Fruit fly (Drosophila melanogaster) whole organism, embryonic: ENCODE measurements around the gene Nagk.

Experiments used
- Bgb ChIP-seq: fragments of 200-800 bp; sonication (Bioruptor generic); IDR thresholded peaks from 2 replicates; pipeline ENCODE4 v1.3.6; 2022; ENCODE audit warnings: missing biosample characterization, missing genetic modification characterization; ENCODE audit not compliant: partially characterized antibody
- CG10209 ChIP-seq: fragments of 200-800 bp; sonication (Bioruptor generic); optimal IDR thresholded peaks from 3 replicates; lab custom pipeline; 2017; ENCODE audit warnings: missing biosample characterization, mild to moderate bottlenecking, missing genetic modification characterization, missing genetic modification reagents
- CG12659 ChIP-seq: fragments of 200-800 bp; sonication (Bioruptor generic); optimal IDR thresholded peaks from 3 replicates; lab custom pipeline; 2017; ENCODE audit warnings: mild to moderate bottlenecking, missing biosample characterization, missing genetic modification reagents, missing genetic modification characterization
- CG14441 ChIP-seq: fragments of 200-800 bp; sonication (Bioruptor generic); IDR thresholded peaks from 2 replicates; pipeline ENCODE4 v1.3.6; 2022; ENCODE audit warnings: missing biosample characterization, missing genetic modification characterization
- CG14710 ChIP-seq: fragments of 200-800 bp; sonication (Bioruptor generic); optimal IDR thresholded peaks from 3 replicates; lab custom pipeline; 2019; ENCODE audit warnings: missing biosample characterization, mild to moderate bottlenecking, missing genetic modification characterization, moderate library complexity
- CG14860 ChIP-seq: fragments of 200-800 bp; sonication (Bioruptor generic); IDR thresholded peaks from 3 replicates; pipeline ENCODE4 v1.3.6; 2022; ENCODE audit warnings: missing biosample characterization, missing genetic modification characterization; ENCODE audit not compliant: partially characterized antibody
- CG15601 ChIP-seq: fragments of 200-800 bp; sonication (Bioruptor generic); optimal IDR thresholded peaks from 3 replicates; lab custom pipeline; 2019; ENCODE audit warnings: missing biosample characterization, mild to moderate bottlenecking, missing genetic modification characterization, moderate library complexity
- CG1792 ChIP-seq: fragments of 200-800 bp; sonication (Bioruptor generic); optimal IDR thresholded peaks from 2 replicates; lab custom pipeline; 2016; ENCODE audit warnings: missing biosample characterization, missing genetic modification characterization
- CG1832 ChIP-seq: fragments of 200-800 bp; sonication (Bioruptor generic); optimal IDR thresholded peaks from 2 replicates; lab custom pipeline; 2017; ENCODE audit warnings: missing biosample characterization, mild to moderate bottlenecking, missing genetic modification characterization, inconsistent platforms
- CG2116 ChIP-seq: fragments of 200-800 bp; sonication (Bioruptor generic); optimal IDR thresholded peaks from 3 replicates; lab custom pipeline; 2018; ENCODE audit warnings: missing biosample characterization, mild to moderate bottlenecking, missing genetic modification characterization
- CG2199 ChIP-seq: fragments of 200-800 bp; sonication (Bioruptor generic); IDR thresholded peaks from 3 replicates; pipeline ENCODE4 v1.3.6; 2022; ENCODE audit warnings: missing biosample characterization, missing genetic modification characterization
- CG32767 ChIP-seq: fragments of 200-800 bp; sonication (Bioruptor generic); IDR thresholded peaks from 2 replicates; pipeline ENCODE4 v1.3.6; 2022; ENCODE audit warnings: missing biosample characterization, missing genetic modification characterization
- CG34224 ChIP-seq: fragments of 200-800 bp; sonication (Bioruptor generic); IDR thresholded peaks from 3 replicates; pipeline ENCODE4 v1.3.6; 2022; ENCODE audit warnings: missing biosample characterization, missing genetic modification characterization; ENCODE audit not compliant: partially characterized antibody
- CG3838 ChIP-seq: fragments of 200-800 bp; sonication (Bioruptor generic); optimal IDR thresholded peaks from 3 replicates; lab custom pipeline; 2016; ENCODE audit warnings: missing biosample characterization, missing genetic modification characterization
- CG3847 ChIP-seq: fragments of 200-800 bp; sonication (Bioruptor generic); IDR thresholded peaks from 2 replicates; pipeline ENCODE4 v1.3.6; 2022; ENCODE audit warnings: missing biosample characterization, missing genetic modification characterization
- CG7963 ChIP-seq: fragments of 200-800 bp; sonication (Bioruptor generic); IDR thresholded peaks from 3 replicates; pipeline ENCODE4 v1.3.6; 2022; ENCODE audit warnings: missing biosample characterization, missing genetic modification characterization; ENCODE audit not compliant: partially characterized antibody
- CG8281 ChIP-seq: fragments of 200-800 bp; sonication (Bioruptor generic); optimal IDR thresholded peaks from 2 replicates; lab custom pipeline; 2018; ENCODE audit warnings: missing biosample characterization, mild to moderate bottlenecking, missing genetic modification characterization, moderate library complexity
- CG9932 ChIP-seq: fragments of 200-800 bp; sonication (Bioruptor generic); IDR thresholded peaks from 2 replicates; pipeline ENCODE4 v1.3.6; 2022; ENCODE audit warnings: missing biosample characterization, missing genetic modification characterization
- D ChIP-seq, 2 experiments: fragments of 200-800 bp in 1 of 2; fragments of >200 bp in 1 of 2; sonication (Bioruptor generic) in 1 of 2; optimal IDR thresholded peaks; 2 replicates in 1 of 2; 3 replicates in 1 of 2; lab custom pipeline; 2017; ENCODE audit warnings: mild to moderate bottlenecking in 1 of 2, missing biosample characterization in 1 of 2, missing genetic modification characterization in 1 of 2, missing genetic modification reagents in 1 of 2
- Deaf1 ChIP-seq: fragments of 200-800 bp; optimal IDR thresholded peaks from 3 replicates; lab custom pipeline; 2019; ENCODE audit warnings: missing biosample characterization, mild to moderate bottlenecking, missing genetic modification characterization, moderate library complexity
- Doc3 ChIP-seq: fragments of 200-800 bp; sonication (Bioruptor generic); IDR thresholded peaks from 3 replicates; pipeline ENCODE4 v1.3.6; 2022; ENCODE audit warnings: missing biosample characterization, missing genetic modification characterization; ENCODE audit not compliant: partially characterized antibody
- Dref ChIP-seq: fragments of 200-800 bp; sonication (Bioruptor generic); IDR thresholded peaks from 2 replicates; pipeline ENCODE4 v1.3.6; 2022; ENCODE audit warnings: missing biosample characterization, missing genetic modification characterization
- E2f2 ChIP-seq: fragments of 200-800 bp; sonication (Bioruptor generic); IDR thresholded peaks from 2 replicates; pipeline ENCODE4 v1.3.6; 2022; ENCODE audit warnings: missing biosample characterization, missing genetic modification characterization
- H15 ChIP-seq: fragments of 200-800 bp; sonication (Bioruptor generic); IDR thresholded peaks from 3 replicates; pipeline ENCODE4 v1.3.6; 2022; ENCODE audit warnings: missing biosample characterization, missing genetic modification characterization
- HLH3B ChIP-seq: fragments of 200-800 bp; sonication (Bioruptor generic); IDR thresholded peaks from 2 replicates; pipeline ENCODE4 v1.3.6; 2022; ENCODE audit warnings: missing biosample characterization, missing genetic modification characterization
- MBD-R2 ChIP-seq: fragments of 200-800 bp; sonication (Bioruptor generic); IDR thresholded peaks from 2 replicates; pipeline ENCODE4 v1.3.6; 2022; ENCODE audit warnings: missing biosample characterization, missing genetic modification characterization
- Neu2 ChIP-seq: fragments of 200-800 bp; sonication (Bioruptor generic); optimal IDR thresholded peaks from 3 replicates; lab custom pipeline; 2016; ENCODE audit warnings: missing biosample characterization, missing genetic modification characterization, borderline replicate concordance
- Nf-YB ChIP-seq: fragments of 200-800 bp; sonication (Bioruptor generic); optimal IDR thresholded peaks from 3 replicates; lab custom pipeline; 2019; ENCODE audit warnings: missing biosample characterization, mild to moderate bottlenecking, missing genetic modification characterization, moderate library complexity
- Oli ChIP-seq: fragments of 200-800 bp; sonication (Bioruptor generic); optimal IDR thresholded peaks from 2 replicates; lab custom pipeline; 2018; ENCODE audit warnings: missing biosample characterization, mild to moderate bottlenecking, missing genetic modification characterization, moderate library complexity
- Optix ChIP-seq: fragments of 200-800 bp; sonication (Bioruptor generic); IDR thresholded peaks from 3 replicates; pipeline ENCODE4 v1.3.6; 2022; ENCODE audit warnings: missing biosample characterization, missing genetic modification characterization
- Sry-δ ChIP-seq: fragments of 200-800 bp; sonication (Bioruptor generic); optimal IDR thresholded peaks from 2 replicates; lab custom pipeline; 2016; ENCODE audit warnings: missing biosample characterization, missing genetic modification characterization
- Trl ChIP-seq, 3 experiments: fragments of >200 bp in 2 of 3; fragments of 200-800 bp in 1 of 3; sonication (Bioruptor generic) in 1 of 3; optimal IDR thresholded peaks; 2 replicates in 1 of 3; 3 replicates in 2 of 3; lab custom pipeline; 2016 to 2017; ENCODE audit warnings: missing biosample characterization in 1 of 3, missing genetic modification characterization in 1 of 3
- Xrp1 ChIP-seq: fragments of 200-800 bp; sonication (Bioruptor generic); IDR thresholded peaks from 2 replicates; pipeline ENCODE4 v1.3.6; 2022; ENCODE audit warnings: missing biosample characterization, missing genetic modification characterization
- al ChIP-seq: fragments of 200-800 bp; sonication (Bioruptor generic); IDR thresholded peaks from 2 replicates; pipeline ENCODE4 v1.3.6; 2022; ENCODE audit warnings: missing biosample characterization, missing genetic modification characterization
- ato ChIP-seq: fragments of 200-800 bp; sonication (Bioruptor generic); IDR thresholded peaks from 2 replicates; pipeline ENCODE4 v1.3.6; 2022; ENCODE audit warnings: missing biosample characterization, missing genetic modification characterization; ENCODE audit not compliant: partially characterized antibody
- bbx ChIP-seq: fragments of 200-800 bp; sonication (Bioruptor generic); IDR thresholded peaks from 2 replicates; pipeline ENCODE4 v1.3.6; 2022; ENCODE audit warnings: missing biosample characterization, missing genetic modification characterization; ENCODE audit not compliant: partially characterized antibody
- bigmax ChIP-seq: fragments of 200-800 bp; sonication (Bioruptor generic); optimal IDR thresholded peaks from 2 replicates; lab custom pipeline; 2018; ENCODE audit warnings: missing biosample characterization, mild to moderate bottlenecking, missing genetic modification characterization
- chif ChIP-seq, 2 experiments: fragments of 200-800 bp; sonication (Bioruptor generic); optimal IDR thresholded peaks; 3 replicates each; lab custom pipeline; 2016; ENCODE audit warnings: missing biosample characterization in 2 of 2, missing genetic modification characterization in 2 of 2
- esg ChIP-seq: fragments of 200-800 bp; sonication (Bioruptor generic); conservative IDR thresholded peaks from 2 replicates; pipeline ENCODE4 v1.3.6; 2022; ENCODE audit warnings: missing biosample characterization, missing genetic modification characterization
- gem ChIP-seq: fragments of 200-800 bp; sonication (Bioruptor generic); optimal IDR thresholded peaks from 2 replicates; lab custom pipeline; 2019; ENCODE audit warnings: missing biosample characterization, mild to moderate bottlenecking, missing genetic modification characterization, moderate library complexity
- jigr1 ChIP-seq: fragments of 200-800 bp; sonication (Bioruptor generic); IDR thresholded peaks from 3 replicates; pipeline ENCODE4 v1.3.6; 2022; ENCODE audit warnings: missing biosample characterization, missing genetic modification characterization
- ken ChIP-seq: fragments of 200-800 bp; sonication (Bioruptor generic); IDR thresholded peaks from 3 replicates; pipeline ENCODE4 v1.3.6; 2022; ENCODE audit warnings: missing biosample characterization, missing genetic modification characterization
- kni ChIP-seq: fragments of 200-800 bp; sonication (Bioruptor generic); optimal IDR thresholded peaks from 3 replicates; lab custom pipeline; 2017; ENCODE audit warnings: mild to moderate bottlenecking, missing biosample characterization, missing genetic modification reagents, missing genetic modification characterization
- lbe ChIP-seq: fragments of 200-800 bp; sonication (Bioruptor generic); optimal IDR thresholded peaks from 2 replicates; lab custom pipeline; 2016; ENCODE audit warnings: missing biosample characterization, mild to moderate bottlenecking, missing genetic modification characterization
- phol ChIP-seq: fragments of 200-800 bp; sonication (Bioruptor generic); optimal IDR thresholded peaks from 3 replicates; lab custom pipeline; 2018; ENCODE audit warnings: missing biosample characterization, mild to moderate bottlenecking, missing genetic modification characterization, moderate library complexity
- ranshi ChIP-seq: fragments of 200-800 bp; sonication (Bioruptor generic); IDR thresholded peaks from 2 replicates; pipeline ENCODE4 v1.3.6; 2022; ENCODE audit warnings: missing biosample characterization, missing genetic modification characterization
- slbo ChIP-seq: fragments of 200-800 bp; sonication (Bioruptor generic); IDR thresholded peaks from 2 replicates; pipeline ENCODE4 v1.3.6; 2022; ENCODE audit warnings: missing biosample characterization, missing genetic modification characterization
- ttk ChIP-seq: fragments of 200-800 bp; sonication (Bioruptor generic); IDR thresholded peaks from 2 replicates; pipeline ENCODE4 v2.1.2; 2022; ENCODE audit warnings: missing biosample characterization, missing genetic modification characterization
- unc-4 ChIP-seq: fragments of 200-800 bp; sonication (Bioruptor generic); IDR thresholded peaks from 2 replicates; pipeline ENCODE4 v1.3.6; 2022; ENCODE audit warnings: missing biosample characterization, missing genetic modification characterization; ENCODE audit not compliant: partially characterized antibody

Nagk gene

DNA sequence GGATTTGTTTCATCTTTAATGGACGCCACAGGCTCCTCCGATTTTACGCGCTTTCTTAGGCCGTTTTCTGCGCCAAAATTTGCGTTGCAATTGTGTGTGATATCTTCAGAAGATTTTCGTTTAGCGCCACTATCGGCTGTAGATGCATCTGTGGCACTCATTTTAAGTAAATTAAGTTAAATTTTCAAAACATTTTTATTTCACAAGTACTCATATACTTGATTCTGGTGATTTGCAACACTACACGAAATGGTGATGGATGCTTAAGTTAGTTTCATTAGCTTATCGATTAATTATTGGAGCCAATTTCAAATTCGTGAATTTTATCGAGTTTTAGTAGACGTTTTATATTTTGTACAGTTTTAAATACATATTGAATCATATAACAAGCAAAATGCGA lies 20.6 kb upstream of the Nagk start, which contains the start of gene CG6171 (continued):
- TF ChIP-seq Deaf1 (no peak), Oli (tag; lab: Kevin White, UChicago) (no peak), ttk (GFP tag; lab: Robert Waterston, UW) (no peak), CG2116 (GFP tag; lab: Kevin White, UChicago) (peak; percentile 70), CG15601 (tag; lab: Kevin White, UChicago) (no peak), jigr1 (GFP tag; lab: Robert Waterston, UW) (no peak), Xrp1 (GFP tag; lab: Robert Waterston, UW) (0 out of 2 replicates have a peak, but pooled peaks have one; percentile 14), D (optimal IDR thresholded peaks at IDR 0.05; lab: Kevin White, UChicago) (no peak), D (GFP tag; optimal IDR thresholded peaks at IDR 0.05; lab: Kevin White, UChicago) (no peak), Doc3 (GFP tag; lab: Robert Waterston, UW) (0 out of 3 replicates have a peak, but pooled peaks have one; percentile 17), Dref (peak; percentile 76), H15 (no peak), CG12659 (GFP tag; lab: Kevin White, UChicago) (peak; percentile 4), lbe (peak; percentile 28), unc-4 (GFP tag; lab: Robert Waterston, UW) (peak; percentile 59), E2f2 (GFP tag; lab: Robert Waterston, UW) (peak; percentile 91), phol (tag; lab: Kevin White, UChicago) (peak; percentile 41), CG34224 (GFP tag; lab: Robert Waterston, UW) (peak; percentile 48; the same call in 2 of the 3 replicates), kni (GFP tag; lab: Kevin White, UChicago) (no peak), chif (GFP tag; optimal IDR thresholded peaks at IDR 0.05; lab: Kevin White, UChicago) (no peak), CG1832 (GFP tag; lab: Kevin White, UChicago) (no peak), CG10209 (no peak), CG2199 (GFP tag; lab: Robert Waterston, UW) (no peak), ato (no peak), MBD-R2 (GFP tag; lab: Robert Waterston, UW) (peak; percentile 70), CG3847 (GFP tag; lab: Robert Waterston, UW) (no peak), CG14860 (GFP tag; lab: Robert Waterston, UW) (peak; percentile 48; the same call in 1 of the 3 replicates), CG3838 (no peak), CG14441 (GFP tag; lab: Robert Waterston, UW) (no peak), CG7963 (GFP tag; lab: Robert Waterston, UW) (no peak), CG14710 (tag; lab: Kevin White, UChicago) (peak; percentile 12), CG8281 (tag; lab: Kevin White, UChicago) (no peak), HLH3B (GFP tag; lab: Robert Waterston, UW) (no peak), CG9932 (no peak), CG32767 (GFP tag; lab: Robert Waterston, UW) (peak; percentile 47; the same call in 1 of the 2 replicates), Sry-δ (GFP tag; lab: Kevin White, UChicago) (peak; percentile 84), ken (GFP tag; lab: Robert Waterston, UW) (no peak), bigmax (GFP tag; lab: Kevin White, UChicago) (no peak), bbx (GFP tag; lab: Robert Waterston, UW) (0 out of 2 replicates have a peak, but pooled peaks have one; percentile 55), Nf-YB (GFP tag; lab: Kevin White, UChicago) (no peak), CG1792 (GFP tag; lab: Kevin White, UChicago) (no peak), Bgb (GFP tag; lab: Robert Waterston, UW) (peak; percentile 30; the same call in 1 of the 2 replicates), esg (GFP tag; lab: Robert Waterston, UW) (no peak), Optix (no peak), gem (tag; lab: Kevin White, UChicago) (no peak), al (GFP tag; lab: Robert Waterston, UW) (no peak), Trl (optimal IDR thresholded peaks at IDR 0.05; lab: Kevin White, UChicago) (no peak), Trl (GFP tag; optimal IDR thresholded peaks at IDR 0.05; lab: Kevin White, UChicago) (no peak), Neu2 (GFP tag; lab: Kevin White, UChicago) (peak; percentile 18), slbo (GFP tag; lab: Robert Waterston, UW) (no peak), ranshi (GFP tag; lab: Robert Waterston, UW) (no peak)
